Worm (Caenorhabditis elegans) whole organism, L3 larva: ENCODE measurements around the gene F46C5.7.

Experiments used
- ceh-28 ChIP-seq: fragments of 150-350 bp; optimal IDR thresholded peaks from 2 replicates; lab custom pipeline; 2014; ENCODE audit warnings: missing biosample characterization, missing genetic modification reagents, missing genetic modification characterization
- ceh-82 ChIP-seq: fragments of 150-350 bp; optimal IDR thresholded peaks from 2 replicates; lab custom pipeline; 2014; ENCODE audit warnings: missing biosample characterization, missing genetic modification characterization
- elt-1 ChIP-seq: fragments of 150-350 bp; optimal IDR thresholded peaks from 2 replicates; lab custom pipeline; 2014; ENCODE audit warnings: missing biosample characterization, missing genetic modification characterization
- lin-39 ChIP-seq: fragments of 150-350 bp; optimal IDR thresholded peaks from 2 replicates; lab custom pipeline; 2018; ENCODE audit warnings: missing biosample characterization, missing genetic modification reagents, missing genetic modification characterization
- nhr-11 ChIP-seq: fragments of 150-350 bp; optimal IDR thresholded peaks from 2 replicates; lab custom pipeline; 2014; ENCODE audit warnings: missing biosample characterization, missing genetic modification characterization
- nhr-28 ChIP-seq: fragments of 150-350 bp; optimal IDR thresholded peaks from 2 replicates; lab custom pipeline; 2014; ENCODE audit warnings: missing biosample characterization, missing genetic modification characterization
- nhr-76 ChIP-seq: fragments of 150-350 bp; sonication (generic microtip); optimal IDR thresholded peaks from 5 replicates; lab custom pipeline; 2014; ENCODE audit warnings: missing biosample characterization, missing genetic modification characterization
- pha-4 ChIP-seq: fragments of 150-350 bp; optimal IDR thresholded peaks from 2 replicates; lab custom pipeline; 2014; ENCODE audit warnings: missing biosample characterization, missing genetic modification reagents, missing genetic modification characterization
- tbx-2 ChIP-seq: sonication (generic microtip); optimal IDR thresholded peaks from 2 replicates; lab custom pipeline; 2016; ENCODE audit warnings: mild to moderate bottlenecking, missing genetic modification characterization, missing compliant biosample characterization
- unc-39 ChIP-seq: sonication (generic microtip); optimal IDR thresholded peaks from 4 replicates; lab custom pipeline; 2017; ENCODE audit warnings: missing biosample characterization, missing genetic modification characterization
- unc-62 ChIP-seq: fragments of 150-350 bp; sonication (generic microtip); optimal IDR thresholded peaks from 4 replicates; lab custom pipeline; 2014; ENCODE audit warnings: missing biosample characterization, missing genetic modification reagents, missing genetic modification characterization
- ztf-11 ChIP-seq: fragments of 150-350 bp; optimal IDR thresholded peaks from 2 replicates; lab custom pipeline; 2014; ENCODE audit warnings: missing biosample characterization, missing genetic modification characterization

DNA sequence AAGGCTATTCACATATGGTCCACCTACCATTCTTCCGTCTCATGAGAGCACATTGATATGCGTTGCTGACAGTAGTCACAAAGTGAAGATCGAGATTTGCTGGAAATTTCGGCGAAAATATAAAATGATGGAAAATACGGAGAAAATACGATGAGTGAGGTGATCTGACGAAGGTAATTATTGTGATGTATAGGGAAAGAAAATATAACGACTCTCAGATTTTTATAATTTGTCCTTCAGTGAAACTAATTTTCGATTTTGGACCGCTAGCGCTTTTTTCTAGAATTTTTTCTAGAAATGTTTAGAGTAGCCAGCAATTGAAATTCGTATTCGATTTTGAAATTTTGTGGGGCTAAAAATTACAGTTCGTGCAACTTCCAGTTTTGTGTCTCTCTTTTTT lies 9.9 kb upstream of the F46C5.7 start, which contains the start of gene F46C5.2:
- no peak for TF ChIP-seq nhr-28 (tag; lab: Kevin White, UChicago)
- no peak for TF ChIP-seq unc-62 (GFP tag; lab: Kevin White, UChicago)
- no peak for TF ChIP-seq nhr-76 (tag; lab: Kevin White, UChicago)
- TF ChIP-seq nhr-11 (tag; lab: Kevin White, UChicago) = no peak
- TF ChIP-seq unc-39 (tag; lab: Kevin White, UChicago) = no peak
- TF ChIP-seq pha-4 (tag; lab: Kevin White, UChicago) = no peak
- no peak for TF ChIP-seq ztf-11 (tag; lab: Kevin White, UChicago)
- TF ChIP-seq tbx-2 (tag; lab: Kevin White, UChicago) = no peak
- TF ChIP-seq ceh-82 = no peak
- no peak for TF ChIP-seq elt-1 (tag; lab: Kevin White, UChicago)
- TF ChIP-seq ceh-28 (tag; lab: Kevin White, UChicago) = no peak
- no peak for TF ChIP-seq lin-39 (tag; lab: Kevin White, UChicago)
